Worm (Caenorhabditis elegans): ENCODE results near the gene sam-4.

DNA sequence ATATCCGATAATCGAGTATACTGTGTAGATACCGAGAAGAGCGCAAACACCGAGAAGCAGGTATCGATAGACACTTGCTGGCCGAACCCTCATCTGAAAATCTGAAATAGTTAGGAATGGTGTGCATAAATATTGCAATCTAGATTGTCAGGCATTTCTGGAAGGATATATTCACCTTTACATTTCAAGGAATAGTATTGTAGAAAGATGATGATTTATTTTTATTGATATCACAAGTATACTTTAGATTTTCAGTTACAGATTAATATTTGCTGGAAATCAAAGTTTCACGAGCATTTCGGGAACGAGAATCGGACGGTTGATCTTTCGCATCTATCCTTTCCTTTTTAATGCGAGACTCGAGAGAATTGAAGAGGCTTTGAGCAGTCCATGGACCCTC lies 10.6 kb upstream of the sam-4 start, which contains the start of gene fut-3:
- TF ChIP-seq lin-39 (tag; optimal IDR thresholded peaks at IDR 0.05) (no peak), R02D3.7 (tag; optimal IDR thresholded peaks at IDR 0.05) (no peak), fos-1 (tag; optimal IDR thresholded peaks at IDR 0.05) (no peak)

Measured in whole organism, L3 larva.